Fruit fly (Drosophila melanogaster): Measurements from ENCODE around the gene TfIIEbeta.

Gene TfIIEbeta

DNA sequence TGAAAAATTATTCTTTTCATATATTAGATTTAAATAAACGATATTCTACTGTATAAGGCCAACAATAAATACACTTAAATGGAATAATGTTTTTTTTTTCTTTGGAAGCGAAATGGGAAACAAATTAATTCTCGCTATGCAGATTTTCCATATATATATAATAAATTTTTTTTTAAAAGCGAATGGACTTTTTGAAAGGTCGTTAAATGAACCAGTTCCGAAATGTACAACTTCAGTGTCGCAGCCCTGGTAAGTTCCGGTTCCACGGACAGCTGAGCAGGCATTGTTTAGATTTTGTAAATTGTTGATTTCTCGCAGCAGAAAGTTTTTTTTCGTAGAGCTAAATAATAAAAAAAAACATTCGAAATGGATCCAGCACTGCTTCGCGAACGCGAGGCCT lies at the start of gene TfIIEbeta:
TfIIEbeta (plus strand) TSS at position 255 of the 400 bp plus-strand sequence.
- no peak for TF ChIP-seq noc (tag; optimal IDR thresholded peaks at IDR 0.05)

DNA sequence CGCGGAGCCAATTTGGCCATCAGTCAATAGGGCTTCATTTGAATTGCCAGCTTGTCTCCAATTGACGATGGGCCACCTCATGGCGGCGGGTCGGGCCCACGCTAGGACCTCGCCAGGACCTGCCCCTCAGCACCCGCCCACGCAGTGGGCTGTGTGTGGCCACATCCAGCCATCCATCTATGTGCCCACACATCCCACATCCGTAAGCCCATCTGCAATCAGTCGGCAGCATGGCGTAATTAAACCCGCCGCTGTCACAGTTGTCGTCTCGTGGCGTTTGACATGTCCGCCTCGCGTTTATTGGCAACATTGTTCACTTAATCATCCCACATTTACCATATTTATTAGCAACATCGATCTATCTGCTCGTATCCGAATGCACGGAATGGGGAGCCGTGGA lies 48.6 kb upstream of the TfIIEbeta start:
- TF ChIP-seq noc (tag; optimal IDR thresholded peaks at IDR 0.05), result no peak

DNA sequence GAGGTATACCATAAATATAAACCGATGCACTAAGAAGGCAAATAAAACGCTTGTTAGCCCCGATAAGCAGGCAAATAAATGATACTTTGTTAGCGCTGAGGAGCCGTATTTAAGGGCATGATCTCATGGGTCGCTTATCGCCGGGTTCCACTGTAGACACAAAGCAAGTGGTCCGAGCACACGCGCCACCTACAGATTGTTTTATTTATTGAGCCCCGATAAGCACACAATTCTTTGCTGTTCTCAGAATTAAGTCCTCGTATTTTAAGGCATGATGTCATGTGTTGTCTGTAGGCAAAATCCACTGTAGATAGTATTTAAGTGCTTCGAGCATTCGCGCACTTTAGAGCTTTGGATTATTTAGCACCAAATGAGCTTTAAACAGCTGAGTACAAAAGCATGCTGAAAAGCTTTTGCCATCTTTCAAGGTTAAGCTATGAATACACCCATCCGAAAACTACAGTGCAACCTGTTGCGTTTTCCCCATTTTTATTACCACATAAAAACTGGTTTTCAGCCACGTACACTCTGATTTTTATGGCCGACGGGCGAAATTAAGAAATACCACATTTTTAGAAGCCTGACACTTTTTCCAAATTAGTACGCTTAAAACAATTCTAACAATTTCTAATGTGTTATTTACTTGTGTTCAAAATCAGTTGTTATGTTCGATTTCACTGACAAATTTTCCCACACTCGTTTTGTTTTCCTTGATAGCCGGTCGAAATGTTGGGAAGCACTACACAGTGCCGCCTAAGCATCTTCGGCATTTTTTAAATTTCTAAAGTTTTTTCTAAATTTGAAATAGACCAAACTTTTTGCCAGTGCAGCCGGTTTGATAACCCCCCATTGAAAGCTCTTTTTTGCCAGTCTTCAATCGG lies 47.2 kb upstream of the TfIIEbeta start, which contains the start of gene Sqor:
Sqor (plus strand) TSS at position 732 of the 881 bp plus-strand sequence.
- peak; percentile 96 for TF ChIP-seq noc (tag; optimal IDR thresholded peaks at IDR 0.05)

DNA sequence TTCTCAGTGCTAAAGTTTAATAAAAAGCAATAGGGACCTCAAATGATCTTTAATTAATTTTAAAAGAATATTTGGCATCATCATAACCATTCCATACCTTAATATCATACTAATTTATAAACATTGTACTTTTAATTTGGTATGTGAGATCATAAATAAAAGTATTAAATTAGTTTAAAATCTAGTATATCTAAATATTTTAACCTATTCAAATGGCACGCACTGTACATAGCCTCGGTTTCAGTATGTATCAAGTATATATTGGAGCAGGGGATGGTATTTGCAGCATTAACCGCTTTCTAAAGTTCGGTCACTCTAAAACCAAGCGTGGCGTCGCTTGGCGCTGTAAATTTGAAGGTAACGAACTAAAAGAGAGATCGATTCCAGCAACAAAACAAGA lies 44.4 kb upstream of the TfIIEbeta start, which contains the start of gene pav:
pav (plus strand) TSS at position 307 of the 400 bp plus-strand sequence.
- no peak for TF ChIP-seq noc (tag; optimal IDR thresholded peaks at IDR 0.05)

DNA sequence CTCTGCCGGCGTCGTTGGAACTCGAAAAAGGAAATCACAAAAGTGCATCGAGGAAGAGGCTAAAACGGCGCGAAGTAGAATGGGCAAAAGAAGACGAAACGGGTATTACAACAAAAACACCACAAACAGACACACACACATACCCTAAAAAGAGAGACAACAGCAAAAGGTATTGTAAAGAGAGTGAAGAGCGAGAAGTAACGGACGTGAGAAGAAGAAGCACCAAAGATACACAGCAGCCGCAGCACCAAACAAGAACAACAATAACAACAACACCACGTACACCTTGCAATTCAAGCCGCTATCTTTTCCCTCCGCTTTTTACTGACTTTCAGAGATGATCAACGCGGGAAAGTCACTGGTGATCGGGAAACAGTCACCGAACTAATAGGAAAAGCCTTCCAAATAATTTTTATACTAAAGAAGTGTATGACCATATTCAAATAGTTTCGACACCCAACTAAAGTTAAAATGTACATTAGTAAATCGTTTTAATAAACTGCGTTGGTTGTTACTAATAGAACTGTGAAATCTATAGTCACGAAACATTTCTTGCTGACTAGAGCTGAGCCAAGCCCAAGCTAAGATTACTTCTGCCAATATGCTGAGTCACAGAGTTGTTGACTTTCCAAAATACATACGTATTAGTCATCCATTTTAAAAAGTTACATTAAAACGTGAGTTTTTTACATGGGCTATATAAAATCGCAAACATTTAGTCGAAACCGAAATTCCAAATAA lies 34.5 kb upstream of the TfIIEbeta start:
- TF ChIP-seq noc (tag; optimal IDR thresholded peaks at IDR 0.05), result no peak

DNA sequence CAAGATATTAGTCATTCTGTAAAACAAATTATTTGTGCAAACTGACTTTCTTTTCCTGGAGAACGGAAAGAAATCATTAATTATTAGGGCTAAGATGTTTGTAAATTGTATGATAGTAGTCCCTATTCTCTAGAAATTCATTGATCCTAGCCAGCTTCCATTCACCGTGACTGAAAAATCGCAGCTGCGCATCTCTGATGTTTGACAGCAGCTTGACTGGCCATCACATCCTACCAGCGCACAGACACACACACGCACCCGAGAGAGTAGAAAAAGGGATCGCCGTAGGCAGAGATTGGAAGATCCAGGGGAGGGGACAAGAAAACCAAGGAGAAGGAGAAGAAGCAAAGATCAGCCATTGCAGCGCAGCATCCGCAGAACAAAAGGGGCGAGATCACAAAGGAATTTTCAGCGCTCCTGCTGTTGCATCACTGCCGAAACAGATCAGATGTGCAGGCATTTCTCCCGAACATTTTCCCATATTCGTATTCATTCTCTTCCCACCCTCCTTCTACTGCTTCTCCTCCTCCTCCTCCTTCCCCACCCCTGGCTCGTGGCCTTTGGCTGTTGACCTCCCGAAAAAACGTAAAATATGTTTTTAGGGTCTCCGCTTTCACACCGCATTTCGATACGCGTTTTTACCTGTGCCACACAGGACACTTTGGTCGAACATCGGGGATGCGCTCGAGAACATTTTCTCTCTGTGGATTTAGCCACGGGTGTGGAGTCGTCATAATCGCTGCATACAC lies 33.8 kb upstream of the TfIIEbeta start:
- no peak for TF ChIP-seq noc (tag; optimal IDR thresholded peaks at IDR 0.05)

DNA sequence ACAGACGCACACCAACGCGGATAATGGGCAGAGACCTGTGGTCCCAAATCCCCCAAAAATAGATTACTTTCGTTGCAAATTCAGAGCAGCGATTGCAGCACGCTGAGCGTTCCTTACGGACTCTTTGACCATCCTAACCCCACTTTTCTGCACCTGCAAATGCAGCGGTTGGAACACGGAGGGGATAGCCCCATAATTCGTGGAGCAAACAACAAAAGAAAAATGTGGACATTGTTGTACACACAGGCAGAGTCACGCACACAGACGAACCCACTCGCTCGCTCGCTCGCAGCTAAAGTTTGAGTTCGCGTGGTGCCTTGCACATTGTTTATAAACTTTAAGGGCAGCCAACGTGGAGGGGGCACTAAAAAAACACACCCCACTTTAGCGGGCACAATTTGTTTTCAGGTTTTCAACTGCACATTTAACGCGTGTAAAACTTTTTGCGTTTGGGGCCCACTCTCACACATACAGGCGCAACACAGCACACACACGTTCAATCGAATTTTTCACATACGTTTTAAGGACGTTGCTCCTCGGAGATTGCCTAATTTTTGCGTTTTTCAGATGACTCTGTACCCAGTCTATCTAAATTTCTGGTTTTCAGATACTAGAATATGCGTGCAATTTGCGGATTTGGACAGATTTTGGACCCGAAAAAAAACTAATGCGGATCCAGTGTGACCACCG lies 33.1 kb upstream of the TfIIEbeta start:
- TF ChIP-seq noc (tag; optimal IDR thresholded peaks at IDR 0.05), result no peak

DNA sequence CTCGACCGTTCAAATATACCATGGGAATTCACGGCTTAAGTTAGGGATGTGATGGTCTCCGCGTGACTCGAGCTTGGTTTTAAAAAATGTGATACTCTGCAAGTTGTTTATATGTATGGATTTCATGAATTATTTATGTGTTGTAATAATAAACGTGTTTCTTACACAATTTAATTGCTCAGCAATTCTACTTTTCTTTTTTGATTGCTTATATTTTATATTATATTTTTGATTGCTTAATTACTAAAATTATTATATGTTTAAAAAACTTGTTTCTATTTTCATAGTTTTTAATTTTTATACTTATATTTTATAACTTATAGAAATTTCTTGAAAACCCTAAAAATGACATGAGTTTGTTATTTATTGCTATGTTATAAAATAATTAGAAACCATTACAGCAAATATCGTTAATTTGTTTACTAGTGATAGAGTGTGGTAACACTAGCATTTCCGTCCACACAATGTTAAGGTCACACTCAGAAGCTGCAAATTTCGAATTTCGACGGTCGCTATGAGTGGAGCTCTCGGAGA lies 32.5 kb upstream of the TfIIEbeta start, which contains the start of the genes ago and CG1265:
ago (minus strand) TSS at position 6 of the 534 bp plus-strand sequence.
CG1265 (plus strand) TSS at position 476 of the 534 bp plus-strand sequence.
- TF ChIP-seq noc (tag; optimal IDR thresholded peaks at IDR 0.05), result no peak

DNA sequence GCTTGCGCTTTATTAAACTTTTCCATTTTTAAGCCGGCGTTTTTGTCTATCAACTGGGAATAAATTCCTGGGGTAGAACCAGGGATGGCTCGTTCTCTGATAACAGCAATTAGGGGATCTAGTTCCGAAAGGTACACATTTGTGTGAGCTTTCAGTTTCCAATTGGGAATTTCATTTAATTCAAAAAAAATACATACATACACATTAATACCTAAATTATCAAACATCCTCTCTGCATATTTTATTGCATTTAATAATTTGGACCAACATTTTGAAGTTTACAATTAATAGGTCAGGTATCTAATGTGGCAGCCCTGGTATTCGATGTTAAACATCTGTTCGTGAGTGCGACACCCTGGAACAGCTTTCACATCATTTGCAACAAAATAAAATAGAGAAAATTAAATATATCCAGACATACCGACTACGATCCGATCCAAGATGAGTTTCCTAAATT lies 27.7 kb upstream of the TfIIEbeta start, which contains the start of the genes CG15011 and CG1309:
CG15011 (minus strand) TSS at position 51 of the 457 bp plus-strand sequence.
CG1309 (plus strand) TSS at position 329 of the 457 bp plus-strand sequence.
- peak; percentile 87 for TF ChIP-seq noc (tag; optimal IDR thresholded peaks at IDR 0.05)

DNA sequence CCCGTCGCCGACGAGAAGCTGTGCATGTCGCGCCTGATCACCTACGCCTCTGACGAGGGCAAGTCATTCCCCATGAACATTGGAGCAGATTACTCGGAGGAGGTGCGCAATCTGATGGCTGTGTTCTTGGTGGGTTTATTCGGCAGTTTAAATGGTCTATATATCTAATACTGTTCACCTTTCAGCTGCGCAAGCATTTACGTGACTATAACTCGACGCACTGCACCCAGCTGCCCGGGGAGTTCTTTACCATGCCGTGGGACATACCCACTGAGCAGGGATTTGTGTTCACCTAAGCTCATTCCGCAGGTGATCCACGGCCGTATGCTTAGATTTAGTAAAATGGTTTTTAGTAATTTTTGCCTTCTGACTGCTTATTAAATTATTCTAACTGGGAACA lies 25.7 kb upstream of the TfIIEbeta start:
- no peak for TF ChIP-seq noc (tag; optimal IDR thresholded peaks at IDR 0.05)

DNA sequence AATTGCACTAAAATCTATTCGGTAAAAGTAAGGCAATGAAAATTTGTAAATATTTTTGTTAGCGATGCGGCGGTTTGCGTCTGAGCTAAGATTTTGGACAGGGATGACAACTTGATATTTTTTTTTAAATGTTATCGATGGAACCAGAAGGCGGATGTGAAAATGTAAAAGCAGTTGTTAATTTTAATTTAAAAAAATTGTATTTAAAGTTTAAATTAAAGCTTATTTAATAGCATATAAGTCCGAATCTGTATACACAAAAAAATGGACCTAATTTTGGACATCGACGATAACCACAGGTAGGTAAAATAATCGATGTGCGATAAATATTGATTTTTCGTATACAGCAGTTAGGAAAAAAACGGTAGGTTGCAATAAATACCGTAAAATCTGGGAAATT lies 24.5 kb upstream of the TfIIEbeta start, which contains the start of the genes CG11586 and VhaM9.7-a:
CG11586 (minus strand) TSS at position 87 of the 400 bp plus-strand sequence.
VhaM9.7-a (plus strand) TSS at position 322 of the 400 bp plus-strand sequence.
- TF ChIP-seq noc (tag; optimal IDR thresholded peaks at IDR 0.05), result no peak

DNA sequence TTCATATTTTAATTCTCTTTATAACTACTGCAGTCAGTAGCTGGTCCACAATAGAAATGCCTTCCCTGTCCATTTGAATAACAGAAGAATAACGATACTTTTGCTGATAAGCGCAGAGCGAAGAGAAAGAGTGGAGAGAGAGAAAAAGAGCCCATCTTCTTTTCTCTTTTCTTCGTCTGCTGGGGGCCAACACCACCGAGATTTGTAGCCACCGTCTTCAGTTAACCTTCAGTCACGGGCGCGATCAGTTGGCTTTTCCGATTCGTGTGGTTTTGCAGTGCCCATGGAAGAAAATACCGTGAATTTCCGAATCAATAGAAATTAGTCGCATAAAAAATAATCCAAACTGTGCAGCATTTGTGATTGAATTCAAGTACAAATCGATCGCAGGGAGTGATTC lies 23.3 kb upstream of the TfIIEbeta start, which contains the start of gene CG1273:
CG1273 (plus strand) TSS at position 218 of the 400 bp plus-strand sequence.
- no peak for TF ChIP-seq noc (tag; optimal IDR thresholded peaks at IDR 0.05)

DNA sequence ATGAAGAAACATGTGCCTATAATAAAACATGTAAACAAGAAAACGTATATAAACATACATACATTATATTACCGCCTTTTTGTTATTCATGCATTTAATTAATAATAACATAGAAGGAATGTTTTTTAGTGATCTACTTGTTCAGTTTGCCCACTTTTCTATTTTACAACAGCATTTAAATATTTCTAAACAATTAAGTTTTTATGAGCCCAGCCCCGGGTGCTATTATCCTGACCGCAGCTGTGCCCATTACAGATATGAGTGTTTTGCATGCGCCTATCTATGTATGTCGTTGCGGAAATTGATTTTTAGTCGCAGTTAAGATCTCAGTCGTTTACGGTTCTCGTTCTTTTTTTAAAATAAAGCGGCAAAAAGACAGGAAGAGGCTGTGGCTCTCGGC lies 21.9 kb upstream of the TfIIEbeta start:
- TF ChIP-seq noc (tag; optimal IDR thresholded peaks at IDR 0.05), result no peak

DNA sequence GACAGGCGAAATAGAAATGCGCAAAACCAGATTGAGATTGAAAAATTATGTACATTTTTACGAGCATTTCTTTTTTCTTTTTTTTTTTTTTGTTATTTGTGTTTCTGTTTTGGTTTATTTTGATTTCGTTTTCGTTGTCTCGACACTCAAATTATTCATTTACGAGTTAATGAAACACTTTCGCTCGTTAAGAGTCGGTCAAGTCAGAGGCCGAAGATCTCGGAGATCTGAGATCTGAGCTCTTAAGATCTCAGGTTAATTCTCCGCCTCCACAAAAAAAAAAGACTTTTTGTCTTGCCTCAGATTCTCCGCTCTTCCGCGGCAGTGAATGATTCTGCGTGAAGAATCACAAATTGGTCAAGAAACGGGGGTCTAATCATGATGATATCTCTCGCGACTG lies 21.0 kb upstream of the TfIIEbeta start:
- no peak for TF ChIP-seq noc (tag; optimal IDR thresholded peaks at IDR 0.05)
